Worm (Caenorhabditis elegans) whole organism, midembryonic: Measurements from ENCODE around the gene C37H5.13.

ENCODE experiments used
- cog-1 ChIP-seq: sonication (generic microtip); optimal IDR thresholded peaks from 2 replicates; lab custom pipeline; 2016; ENCODE audit warnings: missing genetic modification characterization, missing compliant biosample characterization
- flt-1 ChIP-seq: fragments of 200-800 bp; sonication (Bioruptor generic); IDR thresholded peaks from 2 replicates; pipeline ENCODE4 v1.3.6; 2022; ENCODE audit warnings: missing genetic modification characterization, missing compliant biosample characterization
- klf-2 ChIP-seq: fragments of 200-800 bp; sonication (Bioruptor generic); conservative IDR thresholded peaks from 2 replicates; pipeline ENCODE4 v1.3.6; 2022; ENCODE audit warnings: missing genetic modification reagents, missing genetic modification characterization, missing compliant biosample characterization
- med-1 ChIP-seq: sonication (generic microtip); optimal IDR thresholded peaks from 2 replicates; lab custom pipeline; 2017; ENCODE audit warnings: missing genetic modification characterization, mild to moderate bottlenecking, missing compliant biosample characterization, antibody characterized with exemption, missing genetic modification reagents; ENCODE audit not compliant: insufficient read depth
- ref-1 ChIP-seq: fragments of 200-800 bp; sonication (Bioruptor generic); conservative IDR thresholded peaks from 2 replicates; pipeline ENCODE4 v1.3.6; 2022; ENCODE audit warnings: missing genetic modification reagents, missing genetic modification characterization, missing compliant biosample characterization
- tab-1 ChIP-seq: fragments of 200-800 bp; sonication (Bioruptor generic); IDR thresholded peaks from 2 replicates; pipeline ENCODE4 v1.3.6; 2022; ENCODE audit warnings: missing genetic modification characterization, missing compliant biosample characterization
- ztf-23 ChIP-seq: fragments of 200-800 bp; sonication (Bioruptor generic); IDR thresholded peaks from 2 replicates; pipeline ENCODE4 v1.3.6; 2022; ENCODE audit warnings: missing genetic modification reagents, missing genetic modification characterization, missing compliant biosample characterization
- ztf-29 ChIP-seq: fragments of 200-800 bp; sonication (Bioruptor generic); IDR thresholded peaks from 2 replicates; pipeline ENCODE4 v1.3.6; 2022; ENCODE audit warnings: missing genetic modification reagents, missing genetic modification characterization, missing compliant biosample characterization

- TF ChIP-seq flt-1 (GFP tag; lab: Robert Waterston, UW): no peak
- TF ChIP-seq med-1 (GFP tag; lab: Kevin White, UChicago): no peak
- TF ChIP-seq klf-2 (GFP tag; lab: Robert Waterston, UW): no peak
- TF ChIP-seq tab-1 (GFP tag; lab: Robert Waterston, UW): no peak
- TF ChIP-seq cog-1 (tag; lab: Kevin White, UChicago): no peak
- no peak for TF ChIP-seq ztf-23
- no peak for TF ChIP-seq ref-1 (GFP tag; lab: Robert Waterston, UW)
- TF ChIP-seq ztf-29: no peak
Measured at ce11 chrV:4879251-4879650, 16.5 kb upstream of the C37H5.13 start, which contains the start of gene T19H12.15.
